Worm (Caenorhabditis elegans) whole organism, L4 larva: ENCODE results near the gene C14C10.2.
A peak's percentile ranks its signal among the peaks of the same experiment; 100 is the strongest.

ENCODE experiments used
- F49E8.2 ChIP-seq: sonication (generic microtip); optimal IDR thresholded peaks from 2 replicates; lab custom pipeline; 2016; ENCODE audit warnings: missing compliant biosample characterization, mild to moderate bottlenecking, missing genetic modification characterization, borderline replicate concordance
- R02D3.7 ChIP-seq: fragments of 150-350 bp; sonication (generic microtip); optimal IDR thresholded peaks from 3 replicates; lab custom pipeline; 2014; ENCODE audit warnings: missing biosample characterization, missing genetic modification characterization
- T20F7.1 ChIP-seq: fragments of 200-800 bp; sonication (Bioruptor generic); optimal IDR thresholded peaks from 2 replicates; lab custom pipeline; 2018; ENCODE audit warnings: mild to moderate bottlenecking, missing genetic modification characterization, missing compliant biosample characterization
- Y48G9A.11 ChIP-seq: fragments of 200-800 bp; sonication (Bioruptor generic); IDR thresholded peaks from 2 replicates; pipeline ENCODE4 v1.3.6; 2022; ENCODE audit warnings: missing genetic modification reagents, missing genetic modification characterization, missing compliant biosample characterization
- ZK337.2 ChIP-seq: fragments of 200-800 bp; sonication (Bioruptor generic); IDR thresholded peaks from 2 replicates; pipeline ENCODE4 v1.3.6; 2022; ENCODE audit warnings: missing genetic modification reagents, missing genetic modification characterization, missing compliant biosample characterization
- ZK546.5 ChIP-seq, 2 experiments: sonication (generic microtip); optimal IDR thresholded peaks; 2 replicates each; lab custom pipeline; 2017; ENCODE audit warnings: missing biosample characterization in 2 of 2, missing genetic modification characterization in 2 of 2
- aha-1 ChIP-seq: fragments of 150-350 bp; peaks from one replicate; lab custom pipeline; 2014; ENCODE audit warnings: missing biosample characterization, missing genetic modification characterization
- arid-1 ChIP-seq: fragments of 200-800 bp; sonication (Bioruptor generic); conservative IDR thresholded peaks from 2 replicates; pipeline ENCODE4 v1.3.6; 2022; ENCODE audit warnings: missing genetic modification reagents, missing genetic modification characterization, missing compliant biosample characterization
- ceh-28 ChIP-seq: fragments of 150-350 bp; optimal IDR thresholded peaks from 2 replicates; lab custom pipeline; 2014; ENCODE audit warnings: missing biosample characterization, missing genetic modification reagents, missing genetic modification characterization
- ceh-44 ChIP-seq: fragments of 200-800 bp; sonication (Bioruptor generic); IDR thresholded peaks from 2 replicates; pipeline ENCODE4 v1.3.6; 2022; ENCODE audit warnings: missing genetic modification reagents, missing genetic modification characterization, missing compliant biosample characterization
- ctbp-1 ChIP-seq: fragments of 200-800 bp; sonication (Bioruptor generic); IDR thresholded peaks from 2 replicates; pipeline ENCODE4 v1.3.6; 2022; ENCODE audit warnings: missing genetic modification reagents, missing genetic modification characterization, missing compliant biosample characterization
- daf-16 ChIP-seq, 3 experiments: sonication (generic microtip); optimal IDR thresholded peaks; 2 replicates each; lab custom pipeline; 2016 to 2017; ENCODE audit warnings: missing genetic modification characterization in 3 of 3, missing genetic modification reagents in 3 of 3, mild to moderate bottlenecking in 2 of 3, missing compliant biosample characterization in 2 of 3, missing biosample characterization in 1 of 3, moderate library complexity in 1 of 3
- daf-19 ChIP-seq: fragments of 200-800 bp; sonication (Bioruptor generic); conservative IDR thresholded peaks from 2 replicates; pipeline ENCODE4 v1.3.6; 2022; ENCODE audit warnings: missing genetic modification characterization, missing compliant biosample characterization
- dmd-6 ChIP-seq: fragments of 200-800 bp; sonication (Bioruptor generic); IDR thresholded peaks from 2 replicates; pipeline ENCODE4 v1.3.6; 2022; ENCODE audit warnings: missing genetic modification reagents, missing genetic modification characterization, missing compliant biosample characterization
- dmd-8 ChIP-seq: fragments of 200-800 bp; sonication (Bioruptor generic); IDR thresholded peaks from 2 replicates; pipeline ENCODE4 v1.3.6; 2022; ENCODE audit warnings: missing genetic modification characterization, missing compliant biosample characterization
- dpl-1 ChIP-seq: fragments of 150-350 bp; optimal IDR thresholded peaks from 2 replicates; lab custom pipeline; 2014; ENCODE audit warnings: missing biosample characterization, missing genetic modification reagents, missing genetic modification characterization
- gei-8 ChIP-seq: fragments of 200-800 bp; sonication (Bioruptor generic); optimal IDR thresholded peaks from 2 replicates; lab custom pipeline; 2018; ENCODE audit warnings: mild to moderate bottlenecking, missing genetic modification characterization, missing compliant biosample characterization
- hlh-11 ChIP-seq: fragments of 200-800 bp; sonication (Bioruptor generic); optimal IDR thresholded peaks from 2 replicates; lab custom pipeline; 2018; ENCODE audit warnings: mild to moderate bottlenecking, missing genetic modification characterization, missing compliant biosample characterization
- hlh-30 ChIP-seq: sonication (generic microtip); optimal IDR thresholded peaks from 2 replicates; lab custom pipeline; 2017; ENCODE audit warnings: antibody characterized with exemption, mild to moderate bottlenecking, missing genetic modification characterization, missing compliant biosample characterization; ENCODE audit not compliant: insufficient read depth
- hmg-1.1 ChIP-seq: fragments of 200-800 bp; sonication (Bioruptor generic); IDR thresholded peaks from 2 replicates; pipeline ENCODE4 v1.3.6; 2022; ENCODE audit warnings: missing genetic modification reagents, missing genetic modification characterization, missing compliant biosample characterization
- lim-7 ChIP-seq: fragments of 200-800 bp; sonication (Bioruptor generic); IDR thresholded peaks from 2 replicates; pipeline ENCODE4 v1.3.6; 2022; ENCODE audit warnings: missing genetic modification characterization, missing compliant biosample characterization
- lin-29 ChIP-seq: fragments of 200-800 bp; sonication (Bioruptor generic); IDR thresholded peaks from 2 replicates; pipeline ENCODE4 v1.3.6; 2022; ENCODE audit warnings: missing genetic modification reagents, missing genetic modification characterization, missing compliant biosample characterization
- lin-39 ChIP-seq: fragments of 150-350 bp; optimal IDR thresholded peaks from 2 replicates; lab custom pipeline; 2014; ENCODE audit warnings: missing biosample characterization, missing genetic modification reagents, missing genetic modification characterization
- lsy-2 ChIP-seq, 2 experiments: fragments of 150-350 bp in 1 of 2; sonication (generic microtip) in 1 of 2; optimal IDR thresholded peaks; 2 replicates each; lab custom pipeline; 2014 to 2017; ENCODE audit warnings: missing biosample characterization in 2 of 2, missing genetic modification characterization in 2 of 2
- madf-5 ChIP-seq, 2 experiments: fragments of 200-800 bp; sonication (Bioruptor generic); IDR thresholded peaks; 2 replicates each; pipeline ENCODE4 v1.3.6; 2022; ENCODE audit warnings: missing compliant biosample characterization in 2 of 2, missing genetic modification characterization in 2 of 2
- mdl-1 ChIP-seq, 2 experiments: fragments of 150-350 bp in 1 of 2; sonication (generic microtip) in 1 of 2; optimal IDR thresholded peaks; 2 replicates each; lab custom pipeline; 2014 to 2017; ENCODE audit warnings: missing biosample characterization in 2 of 2, missing genetic modification characterization in 2 of 2
- mdt-29 ChIP-seq: fragments of 200-800 bp; sonication (Bioruptor generic); IDR thresholded peaks from 2 replicates; pipeline ENCODE4 v1.3.6; 2022; ENCODE audit warnings: missing genetic modification reagents, missing genetic modification characterization, missing compliant biosample characterization
- mes-2 ChIP-seq: sonication (generic microtip); optimal IDR thresholded peaks from 2 replicates; lab custom pipeline; 2016; ENCODE audit warnings: missing genotype, mild to moderate bottlenecking, missing genetic modification characterization, missing compliant biosample characterization; ENCODE audit not compliant: poor library complexity, severe bottlenecking
- mxl-3 ChIP-seq: fragments of 200-800 bp; sonication (Bioruptor generic); optimal IDR thresholded peaks from 2 replicates; lab custom pipeline; 2018; ENCODE audit warnings: mild to moderate bottlenecking, missing genetic modification characterization, missing compliant biosample characterization
- nhr-11 ChIP-seq: fragments of 150-350 bp; optimal IDR thresholded peaks from 2 replicates; lab custom pipeline; 2014; ENCODE audit warnings: missing biosample characterization, missing genetic modification characterization
- nhr-111 ChIP-seq: fragments of 200-800 bp; sonication (Bioruptor generic); optimal IDR thresholded peaks from 2 replicates; lab custom pipeline; 2018; ENCODE audit warnings: mild to moderate bottlenecking, missing genetic modification characterization, missing compliant biosample characterization
- nhr-41 ChIP-seq: fragments of 200-800 bp; sonication (Bioruptor generic); IDR thresholded peaks from 2 replicates; pipeline ENCODE4 v1.3.6; 2022; ENCODE audit warnings: missing genetic modification reagents, missing genetic modification characterization, missing compliant biosample characterization
- nhr-42 ChIP-seq: fragments of 200-800 bp; sonication (Bioruptor generic); IDR thresholded peaks from 2 replicates; pipeline ENCODE4 v1.3.6; 2022; ENCODE audit warnings: missing genetic modification characterization, missing compliant biosample characterization
- nhr-77 ChIP-seq: fragments of 150-350 bp; optimal IDR thresholded peaks from 2 replicates; lab custom pipeline; 2014; ENCODE audit warnings: missing biosample characterization, missing genetic modification characterization
- pqm-1 ChIP-seq: sonication (generic microtip); optimal IDR thresholded peaks from 2 replicates; lab custom pipeline; 2017; ENCODE audit warnings: missing biosample characterization, missing genetic modification characterization
- rbr-2 ChIP-seq: sonication (generic microtip); optimal IDR thresholded peaks from 2 replicates; lab custom pipeline; 2016; ENCODE audit warnings: missing genotype, missing genetic modification characterization, missing compliant biosample characterization
- saeg-2 ChIP-seq: fragments of 200-800 bp; sonication (Bioruptor generic); IDR thresholded peaks from 2 replicates; pipeline ENCODE4 v1.3.6; 2022; ENCODE audit warnings: missing genetic modification reagents, missing genetic modification characterization, missing compliant biosample characterization
- sdz-12 ChIP-seq: fragments of 200-800 bp; sonication (Bioruptor generic); optimal IDR thresholded peaks from 2 replicates; lab custom pipeline; 2018; ENCODE audit warnings: mild to moderate bottlenecking, missing genetic modification characterization, missing compliant biosample characterization
- snpc-1.2 ChIP-seq: fragments of 200-800 bp; sonication (Bioruptor generic); IDR thresholded peaks from 2 replicates; pipeline ENCODE4 v1.3.6; 2022; ENCODE audit warnings: missing genetic modification reagents, missing genetic modification characterization, missing compliant biosample characterization
- snpc-4 ChIP-seq: fragments of 150-350 bp; optimal IDR thresholded peaks from 2 replicates; lab custom pipeline; 2014; ENCODE audit warnings: missing biosample characterization, missing genetic modification characterization
- unc-130 ChIP-seq: sonication (generic microtip); optimal IDR thresholded peaks from 2 replicates; lab custom pipeline; 2016; ENCODE audit warnings: missing genetic modification reagents, missing genetic modification characterization, missing compliant biosample characterization
- unc-39 ChIP-seq: sonication (generic microtip); optimal IDR thresholded peaks from 2 replicates; lab custom pipeline; 2017; ENCODE audit warnings: missing biosample characterization, missing genetic modification characterization
- unc-62 ChIP-seq, 3 experiments: fragments of 150-350 bp in 1 of 3; sonication (generic microtip); optimal IDR thresholded peaks in 2 of 3; peaks in 1 of 3; 1 replicate in 1 of 3; 2 replicates in 2 of 3; lab custom pipeline; 2014 to 2017; ENCODE audit warnings: missing biosample characterization in 3 of 3, missing genetic modification characterization in 3 of 3, missing genetic modification reagents in 3 of 3, missing genotype in 1 of 3
- vab-7 ChIP-seq: fragments of 200-800 bp; sonication (Bioruptor generic); IDR thresholded peaks from 2 replicates; pipeline ENCODE4 v1.3.6; 2022; ENCODE audit warnings: missing genetic modification reagents, missing genetic modification characterization, missing compliant biosample characterization
- zip-2 ChIP-seq: fragments of 150-350 bp; optimal IDR thresholded peaks from 2 replicates; lab custom pipeline; 2014; ENCODE audit warnings: missing biosample characterization, missing genetic modification characterization
- ztf-7 ChIP-seq: fragments of 150-350 bp; optimal IDR thresholded peaks from 2 replicates; lab custom pipeline; 2014; ENCODE audit warnings: missing biosample characterization, missing genetic modification characterization

The C14C10.2 gene

DNA sequence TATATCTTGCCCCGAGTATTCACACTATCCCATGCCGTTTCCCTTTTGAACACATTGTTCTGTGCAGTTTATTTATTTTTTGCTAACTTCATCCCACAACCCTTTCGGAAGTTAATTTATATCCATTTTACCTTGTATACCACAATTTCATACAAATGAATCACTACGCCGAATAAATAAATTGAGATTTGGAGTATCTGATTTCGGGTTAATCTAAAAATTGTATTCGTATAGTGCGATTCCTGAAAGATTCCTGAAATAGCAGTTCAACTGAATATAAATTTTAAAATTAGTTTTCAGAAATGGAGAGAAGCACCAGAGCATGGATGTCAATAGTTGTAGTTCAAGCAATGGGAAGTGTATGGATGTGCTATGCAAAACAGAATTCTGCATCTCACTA lies 14.8 kb upstream of the C14C10.2 start, which contains the start of gene erg-28:
erg-28 (plus strand) TSS at position 301 of the 400 bp plus-strand sequence.
- TF ChIP-seq R02D3.7 (tag; lab: Kevin White, UChicago) (no peak), hlh-30 (tag; lab: Kevin White, UChicago) (no peak), rbr-2 (no peak), daf-16 (GFP tag; optimal IDR thresholded peaks at IDR 0.05; lab: Kevin White, UChicago) (no peak), daf-16 (tag; optimal IDR thresholded peaks at IDR 0.05; lab: Kevin White, UChicago) (no peak), mdt-29 (no peak), ceh-44 (GFP tag; lab: Robert Waterston, UW) (no peak), dmd-6 (GFP tag; lab: Robert Waterston, UW) (no peak), gei-8 (GFP tag; lab: Kevin White, UChicago) (no peak), nhr-77 (tag; lab: Kevin White, UChicago) (no peak), hmg-1.1 (GFP tag; lab: Robert Waterston, UW) (no peak), madf-5 (GFP tag; IDR thresholded peaks at IDR 0.05; lab: Robert Waterston, UW) (no peak), ZK337.2 (GFP tag; lab: Robert Waterston, UW) (no peak), lim-7 (GFP tag; lab: Robert Waterston, UW) (no peak), arid-1 (no peak), F49E8.2 (no peak)
- TF ChIP-seq, all 104 proteins: peak for 0

DNA sequence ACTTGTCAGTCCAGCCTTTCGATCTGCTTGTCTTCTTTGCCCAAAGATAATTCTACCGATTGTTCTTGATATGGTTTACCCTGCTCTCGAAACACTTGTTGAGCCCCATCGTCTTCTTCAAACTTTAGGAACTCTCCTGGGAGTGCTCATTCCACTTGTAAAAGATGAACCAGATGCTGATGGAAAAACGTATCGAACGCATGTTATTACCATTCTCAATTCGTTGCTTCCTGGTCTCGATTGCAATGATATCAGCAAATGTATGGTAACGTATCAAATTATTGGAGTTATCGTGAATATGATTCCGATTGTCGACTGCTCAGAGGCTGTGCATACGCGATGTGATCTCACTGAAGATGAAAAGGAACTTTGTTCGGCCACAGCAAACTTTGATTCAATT lies 9.6 kb upstream of the C14C10.2 start:
- TF ChIP-seq lsy-2 (tag; optimal IDR thresholded peaks at IDR 0.05; lab: Kevin White, UChicago) (no peak), unc-62 (GFP tag; optimal IDR thresholded peaks at IDR 0.05 in 1 of 2; lab: Kevin White, UChicago) (peak in 1 of 2 experiments; percentile 84), unc-62 (tag; optimal IDR thresholded peaks at IDR 0.05; lab: Kevin White, UChicago) (no peak), aha-1 (tag; lab: Kevin White, UChicago) (peak; percentile 53)
- TF ChIP-seq, all 104 proteins: peak for 2

DNA sequence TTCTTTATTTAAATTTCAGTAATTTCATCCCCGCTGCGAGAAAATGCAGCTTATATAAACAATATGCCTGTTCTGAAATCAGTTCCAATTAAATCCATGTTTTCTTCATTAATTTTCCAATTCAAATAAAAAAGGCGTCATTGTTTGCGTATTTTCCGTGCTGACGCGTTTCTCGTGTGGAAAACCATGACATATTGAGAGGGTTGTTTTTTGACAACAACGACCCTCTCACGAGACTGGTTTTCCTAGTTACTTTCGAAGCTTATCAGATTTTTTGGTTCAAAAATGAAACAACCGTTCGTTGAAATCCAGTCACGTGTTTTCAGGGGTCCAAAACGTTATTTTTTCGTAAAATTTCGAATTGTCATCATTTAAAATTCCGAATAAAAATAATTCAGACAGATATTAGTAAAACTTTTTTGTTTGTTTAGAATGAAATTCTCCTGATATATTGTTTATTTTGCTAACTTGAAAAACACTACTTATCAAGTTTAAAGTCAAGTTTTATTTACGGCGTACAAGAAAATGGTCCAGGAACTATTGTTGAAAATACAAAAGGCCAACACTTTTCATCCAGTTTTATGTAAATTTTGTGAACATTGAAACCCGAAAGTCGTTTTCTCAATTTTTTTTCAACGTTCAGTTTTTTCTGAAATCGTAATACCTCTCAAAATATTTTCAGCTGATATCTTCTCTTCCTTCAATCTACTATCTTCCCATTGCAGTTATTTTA lies 7.4 kb upstream of the C14C10.2 start, which contains the start of gene C14C10.5:
C14C10.5 (plus strand) TSS at position 683 of the 733 bp plus-strand sequence.
- no peak for TF ChIP-seq dpl-1 (GFP tag; lab: Kevin White, UChicago)
- TF ChIP-seq pqm-1: no peak
- TF ChIP-seq daf-19 (GFP tag; lab: Robert Waterston, UW): 0 out of 2 replicates have a peak, but pooled peaks have one; percentile 24
- no peak for TF ChIP-seq ceh-28 (tag; lab: Kevin White, UChicago)
- TF ChIP-seq mdl-1 (tag; optimal IDR thresholded peaks at IDR 0.05; lab: Kevin White, UChicago): peak in 1 of 2 experiments; percentile 33
- no peak for TF ChIP-seq snpc-1.2 (GFP tag; lab: Robert Waterston, UW)
- TF ChIP-seq ctbp-1: no peak
- no peak for TF ChIP-seq lin-39 (tag; lab: Kevin White, UChicago)
- TF ChIP-seq ztf-7 (tag; lab: Kevin White, UChicago): no peak
- TF ChIP-seq hlh-30 (tag; lab: Kevin White, UChicago): no peak
- TF ChIP-seq nhr-41 (GFP tag; lab: Robert Waterston, UW): no peak
- TF ChIP-seq hlh-11 (tag; lab: Kevin White, UChicago): peak; percentile 38
- TF ChIP-seq vab-7: no peak
- TF ChIP-seq snpc-4 (tag; lab: Kevin White, UChicago): no peak
- peak; percentile 27 for TF ChIP-seq mes-2 (tag; lab: Kevin White, UChicago)
- no peak for TF ChIP-seq dmd-8 (GFP tag; lab: Robert Waterston, UW)
- TF ChIP-seq ZK546.5 (tag; optimal IDR thresholded peaks at IDR 0.05; lab: Kevin White, UChicago): no peak
- no peak for TF ChIP-seq nhr-111
- TF ChIP-seq nhr-11 (tag; lab: Kevin White, UChicago): no peak
- no peak for TF ChIP-seq Y48G9A.11 (GFP tag; lab: Robert Waterston, UW)
- TF ChIP-seq unc-39 (tag; lab: Kevin White, UChicago): no peak
- TF ChIP-seq saeg-2: no peak
- TF ChIP-seq unc-130 (GFP tag; lab: Kevin White, UChicago): no peak
- TF ChIP-seq nhr-42: no peak
- TF ChIP-seq zip-2 (tag; lab: Kevin White, UChicago): no peak
- TF ChIP-seq T20F7.1: peak; percentile 41
- no peak for TF ChIP-seq sdz-12 (GFP tag; lab: Kevin White, UChicago)
- TF ChIP-seq lin-29: no peak
- peak; percentile 15 for TF ChIP-seq mxl-3 (GFP tag; lab: Kevin White, UChicago)
